Worm (Caenorhabditis elegans) whole organism, late embryonic: Measurements from ENCODE around the gene R53.8.

ENCODE experiments used
- gmeb-2 ChIP-seq: sonication (generic microtip); optimal IDR thresholded peaks from 2 replicates; lab custom pipeline; 2016; ENCODE audit warnings: missing genetic modification characterization, inconsistent platforms, missing compliant biosample characterization
- hlh-30 ChIP-seq: sonication (generic microtip); optimal IDR thresholded peaks from 2 replicates; lab custom pipeline; 2017; ENCODE audit warnings: antibody characterized with exemption, missing genetic modification characterization, missing compliant biosample characterization; ENCODE audit not compliant: insufficient read depth
- madf-2 ChIP-seq: sonication (generic microtip); optimal IDR thresholded peaks from 2 replicates; lab custom pipeline; 2017; ENCODE audit warnings: missing genetic modification characterization, missing compliant biosample characterization
- nhr-11 ChIP-seq: fragments of 150-350 bp; optimal IDR thresholded peaks from 2 replicates; lab custom pipeline; 2014; ENCODE audit warnings: missing biosample characterization, missing genetic modification characterization
- sox-2 ChIP-seq: fragments of 200-800 bp; sonication (Bioruptor generic); IDR thresholded peaks from 2 replicates; pipeline ENCODE4 v1.3.6; 2022; ENCODE audit warnings: missing genetic modification reagents, missing genetic modification characterization, missing compliant biosample characterization
- tbx-2 ChIP-seq: sonication (generic microtip); optimal IDR thresholded peaks from 2 replicates; lab custom pipeline; 2016; ENCODE audit warnings: missing genetic modification characterization, missing compliant biosample characterization
- ttx-3 ChIP-seq: sonication (generic microtip); optimal IDR thresholded peaks from 2 replicates; lab custom pipeline; 2016; ENCODE audit warnings: missing genetic modification reagents, missing genetic modification characterization, missing compliant biosample characterization

DNA sequence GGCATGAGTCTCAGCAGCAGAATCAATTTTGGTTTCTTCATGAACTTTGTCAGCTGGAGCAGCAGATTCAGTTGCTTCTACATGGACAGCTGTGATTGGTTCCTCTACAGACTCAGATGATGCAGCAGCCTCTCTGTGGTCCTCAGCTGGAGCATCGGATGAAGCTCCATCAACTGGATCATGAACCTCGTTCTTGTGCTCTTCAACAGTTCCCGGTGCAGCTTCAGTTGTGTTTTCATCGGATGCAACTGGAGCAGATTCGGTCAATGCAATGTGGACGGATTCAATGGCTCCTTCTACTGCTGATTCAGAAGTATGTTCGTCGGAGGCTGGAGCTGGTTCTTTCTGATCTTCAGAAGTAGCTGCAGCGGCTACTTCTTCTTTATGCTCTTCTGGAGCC lies 37.9 kb downstream of the R53.8 start:
- no peak for TF ChIP-seq gmeb-2 (tag; lab: Kevin White, UChicago)
- no peak for TF ChIP-seq sox-2
- no peak for TF ChIP-seq nhr-11 (tag; lab: Kevin White, UChicago)
- TF ChIP-seq ttx-3 (tag; lab: Kevin White, UChicago) = no peak
- no peak for TF ChIP-seq madf-2 (tag; lab: Kevin White, UChicago)
- TF ChIP-seq hlh-30 (tag; lab: Kevin White, UChicago) = no peak
- no peak for TF ChIP-seq tbx-2 (tag; lab: Kevin White, UChicago)
